Fruit fly (Drosophila melanogaster) whole organism, wandering third instar larva: ENCODE measurements around the gene CG9021.

Experiments
- Abd-B ChIP-seq: fragments of >200 bp; optimal IDR thresholded peaks from 2 replicates; lab custom pipeline; 2017; ENCODE audit warnings: missing biosample characterization, missing genetic modification characterization
- Dfd ChIP-seq: fragments of >200 bp; optimal IDR thresholded peaks from 2 replicates; lab custom pipeline; 2017; ENCODE audit warnings: missing biosample characterization, missing genetic modification characterization
- Hr78 ChIP-seq: fragments of >200 bp; optimal IDR thresholded peaks from 2 replicates; lab custom pipeline; 2017; ENCODE audit warnings: missing biosample characterization, missing genetic modification characterization
- Myc ChIP-seq: fragments of >200 bp; optimal IDR thresholded peaks from 2 replicates; lab custom pipeline; 2017
- Vsx2 ChIP-seq: fragments of 200-300, 225-300 bp; sonication (Bioruptor generic); optimal IDR thresholded peaks from 2 replicates; lab custom pipeline; 2018; ENCODE audit warnings: missing biosample characterization, missing genetic modification characterization; ENCODE audit not compliant: partially characterized antibody
- br ChIP-seq: fragments of 200-800 bp; sonication (Bioruptor generic); optimal IDR thresholded peaks from 2 replicates; lab custom pipeline; 2016; ENCODE audit warnings: missing biosample characterization, missing genetic modification characterization
- fru ChIP-seq: fragments of 200-800 bp; sonication (Bioruptor generic); optimal IDR thresholded peaks from 3 replicates; lab custom pipeline; 2016; ENCODE audit warnings: missing biosample characterization, mild to moderate bottlenecking, missing genetic modification characterization
- h ChIP-seq: fragments of 200-800 bp; sonication (Bioruptor generic); optimal IDR thresholded peaks from 3 replicates; lab custom pipeline; 2016; ENCODE audit warnings: missing biosample characterization, mild to moderate bottlenecking, missing genetic modification characterization
- lola ChIP-seq: fragments of >200 bp; optimal IDR thresholded peaks from 2 replicates; lab custom pipeline; 2017; ENCODE audit warnings: missing biosample characterization, missing genetic modification characterization
- pan ChIP-seq: fragments of >200 bp; optimal IDR thresholded peaks from 2 replicates; lab custom pipeline; 2017
- psq ChIP-seq: fragments of 200-800 bp; sonication (Bioruptor generic); optimal IDR thresholded peaks from 3 replicates; lab custom pipeline; 2017; ENCODE audit warnings: missing biosample characterization, mild to moderate bottlenecking, missing genetic modification characterization, moderate library complexity
- rgr ChIP-seq: fragments of 200-800 bp; sonication (Bioruptor generic); optimal IDR thresholded peaks from 3 replicates; lab custom pipeline; 2016; ENCODE audit warnings: missing biosample characterization, mild to moderate bottlenecking, missing genetic modification characterization
- sage ChIP-seq: fragments of 200-800 bp; sonication (Bioruptor generic); optimal IDR thresholded peaks from 2 replicates; lab custom pipeline; 2016; ENCODE audit warnings: missing biosample characterization, mild to moderate bottlenecking, missing genetic modification characterization

dm6 chr2L:5904585-5904984 is at the start of gene CG9021:
- TF ChIP-seq h (GFP tag; lab: Kevin White, UChicago) (peak; percentile 69), Abd-B (GFP tag; lab: Kevin White, UChicago) (no peak), sage (GFP tag; lab: Kevin White, UChicago) (no peak), lola (GFP tag; lab: Kevin White, UChicago) (no peak), rgr (GFP tag; lab: Kevin White, UChicago) (peak; percentile 76), pan (lab: Kevin White, UChicago) (no peak), psq (GFP tag; lab: Kevin White, UChicago) (peak; percentile 48), br (GFP tag; lab: Kevin White, UChicago) (peak; percentile 76), Dfd (GFP tag; lab: Kevin White, UChicago) (no peak), Myc (no peak), Hr78 (GFP tag; lab: Kevin White, UChicago) (no peak), Vsx2 (no peak), fru (GFP tag; lab: Kevin White, UChicago) (peak; percentile 30)
